Fruit fly (Drosophila melanogaster): ENCODE data around the gene CG15337.

Gene CG15337

dm6 chrX:8114476-8115342 is 45.1 kb upstream of the CG15337 start (continued):
- TF ChIP-seq esn (GFP tag; optimal IDR thresholded peaks at IDR 0.05), result peak; percentile 5
- TF ChIP-seq CG1621 (tag; optimal IDR thresholded peaks at IDR 0.05), result no peak
- no peak for TF ChIP-seq svp (GFP tag)
- 0 out of 2 replicates have a peak, but pooled peaks have one; percentile 33 for TF ChIP-seq CG15336 (GFP tag; IDR thresholded peaks at IDR 0.05)
- peak; percentile 6 for TF ChIP-seq Ets96B (tag; optimal IDR thresholded peaks at IDR 0.05)
- no peak for TF ChIP-seq Sox15 (GFP tag; optimal IDR thresholded peaks at IDR 0.05)
- no peak for TF ChIP-seq CG8632 (GFP tag; optimal IDR thresholded peaks at IDR 0.05)
- no peak for TF ChIP-seq Eip78C (GFP tag)
- TF ChIP-seq Smox (GFP tag; optimal IDR thresholded peaks at IDR 0.05), result no peak
- no peak for TF ChIP-seq CG10631 (GFP tag; optimal IDR thresholded peaks at IDR 0.05)
- TF ChIP-seq acj6 (GFP tag; optimal IDR thresholded peaks at IDR 0.05), result peak; percentile 13
- TF ChIP-seq Hr38 (GFP tag; optimal IDR thresholded peaks at IDR 0.05), result no peak
- TF ChIP-seq CG31627 (GFP tag; optimal IDR thresholded peaks at IDR 0.05), result peak; percentile 31
- no peak for TF ChIP-seq vri (GFP tag; optimal IDR thresholded peaks at IDR 0.05)
- TF ChIP-seq CG32006 (GFP tag; optimal IDR thresholded peaks at IDR 0.05), result peak; percentile 23
- no peak for TF ChIP-seq Sox14 (GFP tag; optimal IDR thresholded peaks at IDR 0.05)
- no peak for TF ChIP-seq CG11902 (GFP tag; optimal IDR thresholded peaks at IDR 0.05)
- TF ChIP-seq fkh (GFP tag; optimal IDR thresholded peaks at IDR 0.05), result peak; percentile 37
- no peak for TF ChIP-seq dac (GFP tag; optimal IDR thresholded peaks at IDR 0.05)
- no peak for TF ChIP-seq CG8319 (GFP tag; optimal IDR thresholded peaks at IDR 0.05)
- peak; percentile 28; the same call in 1 of the 3 replicates for TF ChIP-seq CG6163 (GFP tag; IDR thresholded peaks at IDR 0.05)
- TF ChIP-seq cyc (GFP tag; optimal IDR thresholded peaks at IDR 0.05), result peak; percentile 10

DNA sequence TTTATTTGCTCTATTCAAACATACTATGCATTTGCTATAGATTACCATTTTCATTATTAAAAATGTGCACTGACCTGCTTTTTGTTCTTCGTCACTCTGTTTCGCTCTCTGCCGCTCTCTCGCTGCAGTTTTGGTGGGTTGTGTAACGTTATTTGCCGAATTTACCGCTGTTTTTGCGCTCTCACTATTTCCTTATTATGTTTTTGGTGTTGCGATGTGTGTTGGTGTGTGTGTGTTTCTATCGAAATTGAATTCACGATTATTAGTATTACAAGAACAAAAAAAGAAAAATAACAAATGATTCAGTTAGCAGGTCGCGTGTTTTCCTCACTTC is 44.5 kb upstream of the CG15337 start:
- TF ChIP-seq CG8632 (GFP tag; optimal IDR thresholded peaks at IDR 0.05) (no peak), net (GFP tag; optimal IDR thresholded peaks at IDR 0.05) (no peak), CG7368 (GFP tag; optimal IDR thresholded peaks at IDR 0.05) (no peak), CG3032 (tag; optimal IDR thresholded peaks at IDR 0.05) (no peak), dsx (GFP tag; optimal IDR thresholded peaks at IDR 0.05; ENCODE audit: poor library complexity, severe bottlenecking) (no peak), CG16779 (tag; optimal IDR thresholded peaks at IDR 0.05) (no peak), CG11294 (GFP tag; IDR thresholded peaks at IDR 0.05) (no peak), CG6792 (GFP tag; optimal IDR thresholded peaks at IDR 0.05) (no peak), ss (GFP tag; optimal IDR thresholded peaks at IDR 0.05) (no peak)

- TF ChIP-seq CG6276 (GFP tag; optimal IDR thresholded peaks at IDR 0.05) (peak; percentile 4), CG4318 (GFP tag; optimal IDR thresholded peaks at IDR 0.05) (no peak), eg (GFP tag; IDR thresholded peaks at IDR 0.05) (no peak), Ets21C (GFP tag; optimal IDR thresholded peaks at IDR 0.05) (no peak), fd85E (GFP tag; optimal IDR thresholded peaks at IDR 0.05) (no peak), dsx (GFP tag; optimal IDR thresholded peaks at IDR 0.05; ENCODE audit: poor library complexity, severe bottlenecking) (no peak), Eip78C (GFP tag) (peak; percentile 84), CG11294 (GFP tag; IDR thresholded peaks at IDR 0.05) (no peak), CG16779 (tag; optimal IDR thresholded peaks at IDR 0.05) (peak; percentile 3), fkh (GFP tag; optimal IDR thresholded peaks at IDR 0.05) (peak; percentile 5)
These were observed 44.0 kb upstream of the CG15337 start, which contains the start of gene Gclc for dm6 chrX:8115717-8116311. Gclc (minus strand) TSS chrX:8116147.

dm6 chrX:8116813-8117212 is 43.0 kb upstream of the CG15337 start, which contains the start of gene CG1575:
CG1575 (plus strand) TSS chrX:8117012.
- TF ChIP-seq CG9139 (GFP tag; optimal IDR thresholded peaks at IDR 0.05), result no peak
- TF ChIP-seq Hr4 (GFP tag; optimal IDR thresholded peaks at IDR 0.05), result no peak
- no peak for TF ChIP-seq CG16779 (tag; optimal IDR thresholded peaks at IDR 0.05)
- no peak for TF ChIP-seq Sox102F (GFP tag; optimal IDR thresholded peaks at IDR 0.05)
- TF ChIP-seq acj6 (GFP tag; optimal IDR thresholded peaks at IDR 0.05), result no peak
- no peak for TF ChIP-seq svp (GFP tag)
- TF ChIP-seq CG8119 (GFP tag; IDR thresholded peaks at IDR 0.05), result no peak
- TF ChIP-seq CG3919 (GFP tag; optimal IDR thresholded peaks at IDR 0.05), result no peak
- no peak for TF ChIP-seq OdsH (GFP tag; optimal IDR thresholded peaks at IDR 0.05)
- TF ChIP-seq Gug (GFP tag; IDR thresholded peaks at IDR 0.05), result no peak
- no peak for TF ChIP-seq CG6854 (GFP tag; optimal IDR thresholded peaks at IDR 0.05)
- no peak for TF ChIP-seq Sox14 (GFP tag; optimal IDR thresholded peaks at IDR 0.05)
- no peak for TF ChIP-seq spab (GFP tag; optimal IDR thresholded peaks at IDR 0.05)
- no peak for TF ChIP-seq fkh (GFP tag; optimal IDR thresholded peaks at IDR 0.05)
- no peak for TF ChIP-seq salr (GFP tag; optimal IDR thresholded peaks at IDR 0.05)
- no peak for TF ChIP-seq CG8632 (GFP tag; optimal IDR thresholded peaks at IDR 0.05)
- TF ChIP-seq CG32006 (GFP tag; optimal IDR thresholded peaks at IDR 0.05), result no peak
- TF ChIP-seq esn (GFP tag; optimal IDR thresholded peaks at IDR 0.05), result no peak
